Fruit fly (Drosophila melanogaster) whole organism, embryonic: ENCODE data around the gene CG5381.

Experiments
- Bgb ChIP-seq: fragments of 200-800 bp; sonication (Bioruptor generic); IDR thresholded peaks from 2 replicates; pipeline ENCODE4 v1.3.6; 2022; ENCODE audit warnings: missing biosample characterization, missing genetic modification characterization; ENCODE audit not compliant: partially characterized antibody
- Blimp-1 ChIP-seq: fragments of 200-800 bp; sonication (Bioruptor generic); optimal IDR thresholded peaks from 3 replicates; lab custom pipeline; 2018; ENCODE audit warnings: missing biosample characterization, missing genetic modification characterization, mild to moderate bottlenecking, moderate library complexity, missing genetic modification reagents
- CG10565 ChIP-seq: fragments of 200-800 bp; sonication (Bioruptor generic); optimal IDR thresholded peaks from 3 replicates; lab custom pipeline; 2016; ENCODE audit warnings: missing biosample characterization, mild to moderate bottlenecking, missing genetic modification characterization
- CG11456 ChIP-seq: fragments of 200-800 bp; sonication (Bioruptor generic); IDR thresholded peaks from 3 replicates; pipeline ENCODE4 v1.3.6; 2022; ENCODE audit warnings: missing biosample characterization, missing genetic modification characterization
- CG12104 ChIP-seq: fragments of 200-800 bp; sonication (Bioruptor generic); optimal IDR thresholded peaks from 3 replicates; lab custom pipeline; 2016; ENCODE audit warnings: missing biosample characterization, missing genetic modification characterization
- CG12659 ChIP-seq: fragments of 200-800 bp; sonication (Bioruptor generic); optimal IDR thresholded peaks from 3 replicates; lab custom pipeline; 2017; ENCODE audit warnings: mild to moderate bottlenecking, missing biosample characterization, missing genetic modification reagents, missing genetic modification characterization
- CG12942 ChIP-seq: fragments of 200-800 bp; sonication (Bioruptor generic); optimal IDR thresholded peaks from 3 replicates; lab custom pipeline; 2016; ENCODE audit warnings: missing biosample characterization, missing genetic modification characterization
- CG14014 ChIP-seq: fragments of 200-800 bp; sonication (Bioruptor generic); IDR thresholded peaks from 2 replicates; pipeline ENCODE4 v1.3.6; 2022; ENCODE audit warnings: missing biosample characterization, missing genetic modification characterization
- CG15696 ChIP-seq: fragments of 200-800 bp; sonication (Bioruptor generic); optimal IDR thresholded peaks from 2 replicates; lab custom pipeline; 2019; ENCODE audit warnings: missing biosample characterization, mild to moderate bottlenecking, missing genetic modification characterization, moderate library complexity
- CG1603 ChIP-seq: fragments of 200-800 bp; sonication (Bioruptor generic); optimal IDR thresholded peaks from 2 replicates; lab custom pipeline; 2019; ENCODE audit warnings: missing biosample characterization, mild to moderate bottlenecking, missing genetic modification characterization, moderate library complexity
- CG16813 ChIP-seq: fragments of 200-800 bp; sonication (Bioruptor generic); IDR thresholded peaks from 3 replicates; pipeline ENCODE4 v1.3.6; 2022; ENCODE audit warnings: missing biosample characterization, missing genetic modification characterization; ENCODE audit not compliant: partially characterized antibody
- CG17802 ChIP-seq: fragments of 200-800 bp; sonication (Bioruptor generic); optimal IDR thresholded peaks from 2 replicates; lab custom pipeline; 2018; ENCODE audit warnings: missing biosample characterization, mild to moderate bottlenecking, missing genetic modification characterization, moderate library complexity
- CG18262 ChIP-seq: fragments of 200-800 bp; optimal IDR thresholded peaks from 3 replicates; lab custom pipeline; 2019; ENCODE audit warnings: missing biosample characterization, mild to moderate bottlenecking, missing genetic modification characterization, moderate library complexity
- CG18476 ChIP-seq: fragments of 200-800 bp; sonication (Bioruptor generic); optimal IDR thresholded peaks from 2 replicates; lab custom pipeline; 2016; ENCODE audit warnings: missing biosample characterization, mild to moderate bottlenecking, missing genetic modification characterization
- CG32532 ChIP-seq: fragments of 200-800 bp; sonication (Bioruptor generic); IDR thresholded peaks from 2 replicates; pipeline ENCODE4 v1.3.6; 2022; ENCODE audit warnings: missing biosample characterization, missing genetic modification characterization
- CG33213 ChIP-seq: fragments of 200-800 bp; sonication (Bioruptor generic); optimal IDR thresholded peaks from 3 replicates; lab custom pipeline; 2016; ENCODE audit warnings: missing biosample characterization, missing genetic modification characterization
- CG42726 ChIP-seq: fragments of 200-800 bp; sonication (Bioruptor generic); IDR thresholded peaks from 2 replicates; pipeline ENCODE4 v1.3.6; 2022; ENCODE audit warnings: missing biosample characterization, missing genetic modification characterization; ENCODE audit not compliant: partially characterized antibody
- CG4328 ChIP-seq: fragments of 200-800 bp; sonication (Bioruptor generic); optimal IDR thresholded peaks from 3 replicates; lab custom pipeline; 2017; ENCODE audit warnings: missing biosample characterization, missing genetic modification reagents, missing genetic modification characterization
- CG43689 ChIP-seq: fragments of 200-800 bp; sonication (Bioruptor generic); IDR thresholded peaks from 2 replicates; pipeline ENCODE4 v1.3.6; 2022; ENCODE audit warnings: missing biosample characterization, missing genetic modification characterization
- CG6272 ChIP-seq: fragments of 200-800 bp; sonication (Bioruptor generic); IDR thresholded peaks from 2 replicates; pipeline ENCODE4 v1.3.6; 2022; ENCODE audit warnings: missing biosample characterization, missing genetic modification characterization
- CG7987 ChIP-seq: fragments of 200-800 bp; sonication (Bioruptor generic); optimal IDR thresholded peaks from 2 replicates; lab custom pipeline; 2018; ENCODE audit warnings: missing biosample characterization, mild to moderate bottlenecking, missing genetic modification characterization, moderate library complexity
- CG8281 ChIP-seq: fragments of 200-800 bp; sonication (Bioruptor generic); optimal IDR thresholded peaks from 2 replicates; lab custom pipeline; 2018; ENCODE audit warnings: missing biosample characterization, mild to moderate bottlenecking, missing genetic modification characterization, moderate library complexity
- Doc3 ChIP-seq: fragments of 200-800 bp; sonication (Bioruptor generic); IDR thresholded peaks from 3 replicates; pipeline ENCODE4 v1.3.6; 2022; ENCODE audit warnings: missing biosample characterization, missing genetic modification characterization; ENCODE audit not compliant: partially characterized antibody
- ERR ChIP-seq: fragments of 200-800 bp; sonication (Bioruptor generic); optimal IDR thresholded peaks from 2 replicates; lab custom pipeline; 2016; ENCODE audit warnings: missing biosample characterization, missing genetic modification characterization
- H15 ChIP-seq: fragments of 200-800 bp; sonication (Bioruptor generic); IDR thresholded peaks from 3 replicates; pipeline ENCODE4 v1.3.6; 2022; ENCODE audit warnings: missing biosample characterization, missing genetic modification characterization
- Hr39 ChIP-seq: fragments of >200 bp; optimal IDR thresholded peaks from 2 replicates; lab custom pipeline; 2017
- Max ChIP-seq: fragments of 200-800 bp; sonication (Bioruptor generic); optimal IDR thresholded peaks from 2 replicates; lab custom pipeline; 2016; ENCODE audit warnings: missing biosample characterization, mild to moderate bottlenecking, missing genetic modification characterization
- Meics ChIP-seq: fragments of 200-800 bp; sonication (Bioruptor generic); optimal IDR thresholded peaks from 2 replicates; lab custom pipeline; 2017; ENCODE audit warnings: missing biosample characterization, mild to moderate bottlenecking, missing genetic modification characterization
- Scr ChIP-seq: fragments of 200-800 bp; sonication (Bioruptor generic); IDR thresholded peaks from 2 replicates; pipeline ENCODE4 v1.3.6; 2022; ENCODE audit warnings: missing biosample characterization, missing genetic modification characterization; ENCODE audit not compliant: partially characterized antibody
- abd-A ChIP-seq: fragments of 200-800 bp; sonication (Bioruptor generic); optimal IDR thresholded peaks from 3 replicates; lab custom pipeline; 2019; ENCODE audit warnings: missing biosample characterization, mild to moderate bottlenecking, missing genetic modification characterization, moderate library complexity
- bowl ChIP-seq: fragments of 200-800 bp; sonication (Bioruptor generic); IDR thresholded peaks from 2 replicates; pipeline ENCODE4 v1.3.6; 2022; ENCODE audit warnings: missing biosample characterization, missing genetic modification characterization
- chinmo ChIP-seq: fragments of 200-800 bp; sonication (Bioruptor generic); IDR thresholded peaks from 4 replicates; pipeline ENCODE4 v1.3.6; 2022; ENCODE audit warnings: missing biosample characterization, missing genetic modification characterization; ENCODE audit not compliant: partially characterized antibody
- en ChIP-seq: fragments of 200-800 bp; sonication (Bioruptor generic); optimal IDR thresholded peaks from 2 replicates; lab custom pipeline; 2016; ENCODE audit warnings: missing biosample characterization, missing genetic modification characterization
- gcm ChIP-seq: fragments of 200-800 bp; sonication (Bioruptor generic); optimal IDR thresholded peaks from 2 replicates; lab custom pipeline; 2019; ENCODE audit warnings: missing biosample characterization, mild to moderate bottlenecking, missing genetic modification characterization, moderate library complexity
- hth ChIP-seq: fragments of >200 bp; optimal IDR thresholded peaks from 2 replicates; lab custom pipeline; 2017; ENCODE audit warnings: inconsistent platforms
- kah ChIP-seq: fragments of 200-800 bp; sonication (Bioruptor generic); optimal IDR thresholded peaks from 2 replicates; lab custom pipeline; 2018; ENCODE audit warnings: missing biosample characterization, mild to moderate bottlenecking, missing genetic modification characterization
- klu ChIP-seq: fragments of 200-800 bp; sonication (Bioruptor generic); IDR thresholded peaks from 2 replicates; pipeline ENCODE4 v1.3.6; 2022; ENCODE audit warnings: missing biosample characterization, missing genetic modification characterization
- mld ChIP-seq: fragments of 200-800 bp; sonication (Bioruptor generic); IDR thresholded peaks from 3 replicates; pipeline ENCODE4 v1.3.6; 2022; ENCODE audit warnings: missing biosample characterization, missing genetic modification characterization; ENCODE audit not compliant: partially characterized antibody
- p53 ChIP-seq: fragments of 200-800 bp; sonication (Bioruptor generic); optimal IDR thresholded peaks from 2 replicates; lab custom pipeline; 2016; ENCODE audit warnings: missing biosample characterization, missing genetic modification characterization
- row ChIP-seq: fragments of 200-800 bp; sonication (Bioruptor generic); IDR thresholded peaks from 3 replicates; pipeline ENCODE4 v1.3.6; 2022; ENCODE audit warnings: missing biosample characterization, missing genetic modification characterization
- sd ChIP-seq: fragments of 200-800 bp; sonication (Bioruptor generic); optimal IDR thresholded peaks from 3 replicates; lab custom pipeline; 2018; ENCODE audit warnings: missing biosample characterization, mild to moderate bottlenecking, missing genetic modification characterization, moderate library complexity
- sna ChIP-seq: fragments of 200-800 bp; sonication (Bioruptor generic); IDR thresholded peaks from 2 replicates; pipeline ENCODE4 v1.3.6; 2022; ENCODE audit warnings: missing biosample characterization, missing genetic modification characterization; ENCODE audit not compliant: partially characterized antibody
- tap ChIP-seq: fragments of 200-800 bp; optimal IDR thresholded peaks from 3 replicates; lab custom pipeline; 2019; ENCODE audit warnings: missing biosample characterization, mild to moderate bottlenecking, missing genetic modification characterization, moderate library complexity
- tin ChIP-seq: fragments of 200-800 bp; sonication (Bioruptor generic); optimal IDR thresholded peaks from 3 replicates; lab custom pipeline; 2016; ENCODE audit warnings: missing biosample characterization, missing genetic modification characterization
- tna ChIP-seq: fragments of 200-800 bp; sonication (Bioruptor generic); IDR thresholded peaks from 2 replicates; pipeline ENCODE4 v1.3.6; 2022; ENCODE audit warnings: missing biosample characterization, missing genetic modification characterization; ENCODE audit not compliant: partially characterized antibody
- trh ChIP-seq: fragments of 200-800 bp; sonication (Bioruptor generic); optimal IDR thresholded peaks from 2 replicates; lab custom pipeline; 2016; ENCODE audit warnings: missing biosample characterization, missing genetic modification characterization
- tx ChIP-seq: fragments of 200-800 bp; sonication (Bioruptor generic); optimal IDR thresholded peaks from 2 replicates; lab custom pipeline; 2016; ENCODE audit warnings: missing biosample characterization, missing genetic modification characterization
- unc-4 ChIP-seq: fragments of 200-800 bp; sonication (Bioruptor generic); IDR thresholded peaks from 2 replicates; pipeline ENCODE4 v1.3.6; 2022; ENCODE audit warnings: missing biosample characterization, missing genetic modification characterization; ENCODE audit not compliant: partially characterized antibody
- vfl ChIP-seq: fragments of 200-800 bp; sonication (Bioruptor generic); optimal IDR thresholded peaks from 2 replicates; lab custom pipeline; 2016; ENCODE audit warnings: missing biosample characterization, missing genetic modification characterization
- vvl ChIP-seq: fragments of 200-800 bp; sonication (Bioruptor generic); IDR thresholded peaks from 2 replicates; pipeline ENCODE4 v1.3.6; 2022; ENCODE audit warnings: missing biosample characterization, missing genetic modification characterization

CG5381 gene

DNA sequence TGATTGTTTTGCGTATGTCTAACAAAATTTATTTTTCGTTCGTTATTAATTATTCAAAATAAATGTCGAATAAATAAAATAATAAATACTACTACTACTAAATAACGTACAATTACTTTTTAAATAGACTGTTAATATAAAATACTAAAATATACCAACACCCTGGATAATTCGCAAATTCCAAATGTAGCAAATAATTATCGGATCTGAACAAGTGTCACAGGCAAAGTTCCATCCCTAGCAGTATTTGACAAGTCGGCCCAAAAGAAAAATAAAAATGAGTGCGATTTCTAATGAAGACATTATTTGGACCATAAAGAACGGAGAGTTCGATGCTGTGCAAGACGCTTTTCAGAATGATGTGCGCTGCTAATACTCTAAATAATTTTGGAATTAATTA lies 18.5 kb upstream of the CG5381 start, which contains the start of gene CG31715 (continued):
- TF ChIP-seq CG16813 (GFP tag; lab: Robert Waterston, UW) (peak; percentile 47; the same call in 1 of the 3 replicates), tap (tag; lab: Kevin White, UChicago) (no peak), vvl (peak; percentile 48; the same call in 1 of the 2 replicates), hth (lab: Kevin White, UChicago) (no peak), CG18476 (GFP tag; lab: Kevin White, UChicago) (no peak), kah (GFP tag; lab: Kevin White, UChicago) (peak; percentile 59), CG32532 (peak; percentile 58; the same call in 1 of the 2 replicates), CG4328 (GFP tag; lab: Kevin White, UChicago) (no peak), chinmo (GFP tag; lab: Robert Waterston, UW) (no peak), ERR (GFP tag; lab: Kevin White, UChicago) (no peak), CG12104 (GFP tag; lab: Kevin White, UChicago) (no peak), CG6272 (GFP tag; lab: Robert Waterston, UW) (no peak), CG43689 (GFP tag; lab: Robert Waterston, UW) (no peak), row (GFP tag; lab: Robert Waterston, UW) (peak; percentile 81), Doc3 (GFP tag; lab: Robert Waterston, UW) (peak; percentile 38; the same call in 2 of the 3 replicates), CG10565 (GFP tag; lab: Kevin White, UChicago) (no peak), mld (GFP tag; lab: Robert Waterston, UW) (no peak), Scr (GFP tag; lab: Robert Waterston, UW) (peak; percentile 51), CG15696 (tag; lab: Kevin White, UChicago) (no peak), CG7987 (GFP tag; lab: Kevin White, UChicago) (no peak), H15 (GFP tag; lab: Robert Waterston, UW) (no peak), CG17802 (tag; lab: Kevin White, UChicago) (no peak), CG11456 (GFP tag; lab: Robert Waterston, UW) (no peak), CG8281 (tag; lab: Kevin White, UChicago) (no peak), tx (GFP tag; lab: Kevin White, UChicago) (no peak), Hr39 (lab: Kevin White, UChicago) (no peak), Meics (GFP tag; lab: Kevin White, UChicago) (no peak), sd (tag; lab: Kevin White, UChicago) (peak; percentile 87), gcm (GFP tag; lab: Kevin White, UChicago) (no peak), trh (GFP tag; lab: Kevin White, UChicago) (no peak), vfl (no peak), CG33213 (GFP tag; lab: Kevin White, UChicago) (no peak), Max (GFP tag; lab: Kevin White, UChicago) (no peak), p53 (GFP tag; lab: Kevin White, UChicago) (no peak), abd-A (tag; lab: Kevin White, UChicago) (no peak), CG12942 (GFP tag; lab: Kevin White, UChicago) (no peak), en (GFP tag; lab: Kevin White, UChicago) (no peak), Blimp-1 (GFP tag; lab: Kevin White, UChicago) (no peak), CG42726 (GFP tag; lab: Robert Waterston, UW) (no peak), Bgb (peak; percentile 41; the same call in 1 of the 2 replicates), tna (GFP tag; lab: Robert Waterston, UW) (no peak; the same call in 1 of the 2 replicates), CG1603 (tag; lab: Kevin White, UChicago) (peak; percentile 35), klu (GFP tag; lab: Robert Waterston, UW) (no peak), unc-4 (GFP tag; lab: Robert Waterston, UW) (peak; percentile 45; the same call in 1 of the 2 replicates), bowl (GFP tag; lab: Robert Waterston, UW) (no peak), CG14014 (GFP tag; lab: Robert Waterston, UW) (no peak), CG18262 (peak; percentile 10), CG12659 (peak; percentile 23), sna (no peak), tin (GFP tag; lab: Kevin White, UChicago) (no peak)
